Worm (Caenorhabditis elegans): ENCODE data around the gene F37C12.18.
A peak's percentile ranks its signal among the peaks of the same experiment; 100 is the strongest.

DNA sequence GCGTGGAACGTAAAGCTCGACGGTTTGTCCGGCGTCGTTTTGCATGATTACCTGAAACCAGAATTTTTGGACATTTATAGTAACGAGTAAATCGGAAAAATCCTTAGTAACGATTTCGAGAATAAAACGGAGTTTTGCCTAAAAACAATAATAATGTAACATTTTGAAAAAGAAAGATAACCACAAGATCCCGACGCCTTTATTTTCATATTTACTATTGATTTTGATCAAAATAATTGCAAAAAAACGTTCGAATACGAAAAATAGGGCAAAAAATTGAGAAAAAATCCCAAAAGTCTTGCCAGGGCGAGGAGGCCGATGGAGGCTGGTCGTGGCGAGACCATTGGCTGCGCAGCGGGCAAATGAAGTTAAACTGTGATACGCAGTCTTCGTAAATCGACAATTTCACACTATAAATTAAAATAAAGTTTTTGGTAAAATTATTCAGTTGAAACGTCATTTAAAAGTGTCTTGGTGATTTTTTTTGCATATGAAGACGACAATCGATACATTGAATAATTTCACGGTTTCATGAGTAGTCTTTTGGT lies 5.6 kb downstream of the F37C12.18 start, which contains the start of gene rps-21:
- TF ChIP-seq nhr-28 (tag; optimal IDR thresholded peaks at IDR 0.05) = no peak
- peak; percentile 87 for TF ChIP-seq mep-1 (tag; optimal IDR thresholded peaks at IDR 0.05)
- TF ChIP-seq nhr-237 (tag; optimal IDR thresholded peaks at IDR 0.05) = peak; percentile 85
- no peak for TF ChIP-seq nhr-12 (tag; optimal IDR thresholded peaks at IDR 0.05)
- peak; percentile 54 for TF ChIP-seq pha-4 (tag; optimal IDR thresholded peaks at IDR 0.05)
